Worm (Caenorhabditis elegans): ENCODE results near the gene des-2.
A peak's percentile ranks its signal among the peaks of the same experiment; 100 is the strongest.

ce11 chrV:11375150-11375792, 46.2 kb downstream of the des-2 start, which contains the start of gene cnb-1:
- no peak for TF ChIP-seq unc-130 (GFP tag; optimal IDR thresholded peaks at IDR 0.05)
- no peak for TF ChIP-seq ama-1 (optimal IDR thresholded peaks at IDR 0.05)
- no peak for TF ChIP-seq ama-1 (GFP tag; optimal IDR thresholded peaks at IDR 0.05)
- TF ChIP-seq aptf-2 (GFP tag; conservative IDR thresholded peaks at IDR 0.05): no peak
- no peak for TF ChIP-seq nhr-120 (GFP tag; IDR thresholded peaks at IDR 0.05)
- TF ChIP-seq ceh-40 (GFP tag; IDR thresholded peaks at IDR 0.05): no peak
- TF ChIP-seq dpff-1 (tag; optimal IDR thresholded peaks at IDR 0.05): no peak
- TF ChIP-seq cebp-1 (GFP tag; IDR thresholded peaks at IDR 0.05): no peak
- TF ChIP-seq cebp-1 (tag; optimal IDR thresholded peaks at IDR 0.05): no peak
- TF ChIP-seq pbrm-1 (GFP tag; IDR thresholded peaks at IDR 0.05): peak; percentile 48; the same call in 1 of the 2 replicates
- no peak for TF ChIP-seq nhr-90 (tag; optimal IDR thresholded peaks at IDR 0.05)
- TF ChIP-seq nfya-1 (tag; optimal IDR thresholded peaks at IDR 0.05; ENCODE audit: borderline replicate concordance, insufficient read depth): no peak
- no peak for TF ChIP-seq snpc-4 (GFP tag; optimal IDR thresholded peaks at IDR 0.05)
- TF ChIP-seq snpc-4 (tag; optimal IDR thresholded peaks at IDR 0.05): no peak
- no peak for TF ChIP-seq mel-28 (tag; optimal IDR thresholded peaks at IDR 0.05; ENCODE audit: borderline replicate concordance)
